Worm (Caenorhabditis elegans) whole organism, L4/young adult: ENCODE results near the gene F42A10.5.

Experiments used
- W03F9.2 ChIP-seq: fragments of 150-350 bp; optimal IDR thresholded peaks from 2 replicates; lab custom pipeline; 2014; ENCODE audit warnings: missing biosample characterization, missing genetic modification characterization
- dao-5 ChIP-seq: sonication (generic microtip); optimal IDR thresholded peaks from 2 replicates; lab custom pipeline; 2016; ENCODE audit warnings: missing genotype, missing genetic modification characterization, moderate library complexity, missing compliant biosample characterization
- him-1 ChIP-seq: sonication (generic microtip); optimal IDR thresholded peaks from 2 replicates; lab custom pipeline; 2016; ENCODE audit warnings: missing genotype, missing genetic modification reagents, missing genetic modification characterization, missing compliant biosample characterization

- no peak for TF ChIP-seq dao-5
- TF ChIP-seq him-1 = no peak
- TF ChIP-seq W03F9.2 = no peak
Measured at ce11 chrIII:6176172-6176571, 2.9 kb upstream of the F42A10.5 start.
